Worm (Caenorhabditis elegans) whole organism, midembryonic: ENCODE measurements around the gene F36F12.2.

Source experiments
- T22C8.4 ChIP-seq: fragments of 200-800 bp; sonication (Bioruptor generic); IDR thresholded peaks from 2 replicates; pipeline ENCODE4 v1.3.6; 2022; ENCODE audit warnings: missing genetic modification characterization, missing compliant biosample characterization
- cog-1 ChIP-seq: sonication (generic microtip); optimal IDR thresholded peaks from 2 replicates; lab custom pipeline; 2016; ENCODE audit warnings: missing genetic modification characterization, missing compliant biosample characterization
- flt-1 ChIP-seq: fragments of 200-800 bp; sonication (Bioruptor generic); IDR thresholded peaks from 2 replicates; pipeline ENCODE4 v1.3.6; 2022; ENCODE audit warnings: missing genetic modification characterization, missing compliant biosample characterization
- klf-2 ChIP-seq: fragments of 200-800 bp; sonication (Bioruptor generic); conservative IDR thresholded peaks from 2 replicates; pipeline ENCODE4 v1.3.6; 2022; ENCODE audit warnings: missing genetic modification reagents, missing genetic modification characterization, missing compliant biosample characterization
- med-1 ChIP-seq: sonication (generic microtip); optimal IDR thresholded peaks from 2 replicates; lab custom pipeline; 2017; ENCODE audit warnings: missing genetic modification characterization, mild to moderate bottlenecking, missing compliant biosample characterization, antibody characterized with exemption, missing genetic modification reagents; ENCODE audit not compliant: insufficient read depth
- ref-1 ChIP-seq: fragments of 200-800 bp; sonication (Bioruptor generic); conservative IDR thresholded peaks from 2 replicates; pipeline ENCODE4 v1.3.6; 2022; ENCODE audit warnings: missing genetic modification reagents, missing genetic modification characterization, missing compliant biosample characterization
- tab-1 ChIP-seq: fragments of 200-800 bp; sonication (Bioruptor generic); IDR thresholded peaks from 2 replicates; pipeline ENCODE4 v1.3.6; 2022; ENCODE audit warnings: missing genetic modification characterization, missing compliant biosample characterization
- ztf-23 ChIP-seq: fragments of 200-800 bp; sonication (Bioruptor generic); IDR thresholded peaks from 2 replicates; pipeline ENCODE4 v1.3.6; 2022; ENCODE audit warnings: missing genetic modification reagents, missing genetic modification characterization, missing compliant biosample characterization
- ztf-29 ChIP-seq: fragments of 200-800 bp; sonication (Bioruptor generic); IDR thresholded peaks from 2 replicates; pipeline ENCODE4 v1.3.6; 2022; ENCODE audit warnings: missing genetic modification reagents, missing genetic modification characterization, missing compliant biosample characterization

The F36F12.2 gene

ce11 chrV:2126554-2126953 lies 31.4 kb upstream of the F36F12.2 start:
- TF ChIP-seq ztf-29 (GFP tag; lab: Robert Waterston, UW): no peak
- TF ChIP-seq cog-1: no peak
- 0 out of 2 replicates have a peak, but pooled peaks have one; percentile 19 for TF ChIP-seq T22C8.4 (GFP tag; lab: Robert Waterston, UW)
- no peak for TF ChIP-seq klf-2 (GFP tag; lab: Robert Waterston, UW)
- TF ChIP-seq tab-1 (GFP tag; lab: Robert Waterston, UW): no peak
- no peak for TF ChIP-seq ztf-23

ce11 chrV:2123164-2123563 lies 28.1 kb upstream of the F36F12.2 start:
- TF ChIP-seq tab-1 (GFP tag; lab: Robert Waterston, UW): no peak
- TF ChIP-seq ref-1 (GFP tag; lab: Robert Waterston, UW): no peak
- no peak for TF ChIP-seq ztf-23
- TF ChIP-seq cog-1: no peak
- TF ChIP-seq klf-2 (GFP tag; lab: Robert Waterston, UW): no peak
- no peak for TF ChIP-seq T22C8.4 (GFP tag; lab: Robert Waterston, UW)
- no peak for TF ChIP-seq flt-1
- no peak for TF ChIP-seq med-1 (GFP tag; lab: Kevin White, UChicago)
- no peak for TF ChIP-seq ztf-29 (GFP tag; lab: Robert Waterston, UW)

- TF ChIP-seq ztf-23 (no peak), klf-2 (GFP tag; lab: Robert Waterston, UW) (no peak), tab-1 (GFP tag; lab: Robert Waterston, UW) (no peak), cog-1 (no peak), ztf-29 (GFP tag; lab: Robert Waterston, UW) (no peak), med-1 (GFP tag; lab: Kevin White, UChicago) (no peak), flt-1 (no peak), ref-1 (GFP tag; lab: Robert Waterston, UW) (no peak), T22C8.4 (GFP tag; lab: Robert Waterston, UW) (no peak)
Observed at ce11 chrV:2122517-2122916, 27.4 kb upstream of the F36F12.2 start, which contains the start of gene F22F7.2. Gene F22F7.2, plus strand, starts transcription at chrV:2122782.

ce11 chrV:2121910-2122362 lies 26.8 kb upstream of the F36F12.2 start, which contains the start of gene F22F7.8:
Gene F22F7.8, minus strand, starts transcription at chrV:2121960.
- TF ChIP-seq med-1 (GFP tag; lab: Kevin White, UChicago): no peak
- no peak for TF ChIP-seq ref-1 (GFP tag; lab: Robert Waterston, UW)
- no peak for TF ChIP-seq cog-1
- no peak for TF ChIP-seq T22C8.4 (GFP tag; lab: Robert Waterston, UW)
- no peak for TF ChIP-seq flt-1
- no peak for TF ChIP-seq ztf-23
- TF ChIP-seq klf-2 (GFP tag; lab: Robert Waterston, UW): no peak
- TF ChIP-seq tab-1 (GFP tag; lab: Robert Waterston, UW): no peak
- TF ChIP-seq ztf-29 (GFP tag; lab: Robert Waterston, UW): no peak

ce11 chrV:2119529-2119928 lies 24.4 kb upstream of the F36F12.2 start, which contains the start of gene F22F7.11:
Gene F22F7.11, plus strand, starts transcription at chrV:2119829.
- TF ChIP-seq ztf-29 (GFP tag; lab: Robert Waterston, UW) (no peak), flt-1 (no peak), tab-1 (GFP tag; lab: Robert Waterston, UW) (no peak), T22C8.4 (GFP tag; lab: Robert Waterston, UW) (no peak), klf-2 (GFP tag; lab: Robert Waterston, UW) (no peak), ztf-23 (no peak), cog-1 (no peak), med-1 (GFP tag; lab: Kevin White, UChicago) (no peak), ref-1 (GFP tag; lab: Robert Waterston, UW) (no peak)

- TF ChIP-seq flt-1 (no peak), med-1 (GFP tag; lab: Kevin White, UChicago) (no peak), cog-1 (no peak)
Observed at ce11 chrV:2118574-2118973, 23.5 kb upstream of the F36F12.2 start, which contains the start of gene bgnt-1.2. Gene bgnt-1.2, minus strand, starts transcription at chrV:2118674.

- TF ChIP-seq ref-1 (GFP tag; lab: Robert Waterston, UW) (no peak), klf-2 (GFP tag; lab: Robert Waterston, UW) (no peak), med-1 (GFP tag; lab: Kevin White, UChicago) (no peak), cog-1 (no peak), ztf-29 (GFP tag; lab: Robert Waterston, UW) (no peak), tab-1 (GFP tag; lab: Robert Waterston, UW) (no peak), flt-1 (no peak), T22C8.4 (GFP tag; lab: Robert Waterston, UW) (no peak), ztf-23 (no peak)
Observed at ce11 chrV:2110368-2110767, 15.3 kb upstream of the F36F12.2 start, which contains the start of gene F22F7.3. Gene F22F7.3, plus strand, starts transcription at chrV:2110668.

ce11 chrV:2109295-2109694 lies 14.2 kb upstream of the F36F12.2 start, which contains the start of gene ckb-4:
Gene ckb-4, minus strand, starts transcription at chrV:2109434.
- TF ChIP-seq ztf-29 (GFP tag; lab: Robert Waterston, UW) (no peak), klf-2 (GFP tag; lab: Robert Waterston, UW) (no peak), ztf-23 (no peak), cog-1 (no peak), ref-1 (GFP tag; lab: Robert Waterston, UW) (no peak), med-1 (GFP tag; lab: Kevin White, UChicago) (no peak)

- TF ChIP-seq med-1 (GFP tag; lab: Kevin White, UChicago) (no peak), ztf-29 (GFP tag; lab: Robert Waterston, UW) (no peak), ztf-23 (no peak), flt-1 (no peak), T22C8.4 (GFP tag; lab: Robert Waterston, UW) (no peak), tab-1 (GFP tag; lab: Robert Waterston, UW) (no peak), ref-1 (GFP tag; lab: Robert Waterston, UW) (no peak), klf-2 (GFP tag; lab: Robert Waterston, UW) (no peak), cog-1 (no peak)
Observed at ce11 chrV:2105976-2106375, 10.9 kb upstream of the F36F12.2 start, which contains the start of gene F22F7.4. Gene F22F7.4, minus strand, starts transcription at chrV:2106076.

ce11 chrV:2103118-2103517 lies 8.0 kb upstream of the F36F12.2 start, which contains the start of gene F36F12.1:
Gene F36F12.1, minus strand, starts transcription at chrV:2103218.
- TF ChIP-seq klf-2 (GFP tag; lab: Robert Waterston, UW): no peak
- no peak for TF ChIP-seq ztf-29 (GFP tag; lab: Robert Waterston, UW)
- TF ChIP-seq flt-1: no peak
- TF ChIP-seq ztf-23: no peak
- no peak for TF ChIP-seq cog-1
- no peak for TF ChIP-seq T22C8.4 (GFP tag; lab: Robert Waterston, UW)
- no peak for TF ChIP-seq tab-1 (GFP tag; lab: Robert Waterston, UW)
- TF ChIP-seq med-1 (GFP tag; lab: Kevin White, UChicago): no peak
- no peak for TF ChIP-seq ref-1 (GFP tag; lab: Robert Waterston, UW)
